Worm (Caenorhabditis elegans) whole organism, dauer: Measurements from ENCODE around the gene ZK402.2.

ENCODE experiments used
- unc-62 ChIP-seq: sonication (generic microtip); optimal IDR thresholded peaks from 2 replicates; lab custom pipeline; 2017; ENCODE audit warnings: missing biosample characterization, missing genetic modification reagents, missing genetic modification characterization

The ZK402.2 gene

ce11 chrX:1445696-1446095, 42.2 kb downstream of the ZK402.2 start:
- TF ChIP-seq unc-62 (GFP tag; lab: Kevin White, UChicago): no peak

ce11 chrX:1446593-1447141, 43.1 kb downstream of the ZK402.2 start, which contains the start of gene zfp-3:
zfp-3 (minus strand) TSS chrX:1446643.
- peak; percentile 5 for TF ChIP-seq unc-62 (GFP tag; lab: Kevin White, UChicago)

ce11 chrX:1450352-1450818, 46.8 kb downstream of the ZK402.2 start, which contains the start of gene W05H7.1:
W05H7.1 (plus strand) TSS chrX:1450768.
- no peak for TF ChIP-seq unc-62 (GFP tag; lab: Kevin White, UChicago)

ce11 chrX:1451240-1451639, 47.7 kb downstream of the ZK402.2 start:
- TF ChIP-seq unc-62 (GFP tag; lab: Kevin White, UChicago): no peak

- no peak for TF ChIP-seq unc-62 (GFP tag; lab: Kevin White, UChicago)
Measured at ce11 chrX:1451816-1452602, 48.5 kb downstream of the ZK402.2 start.
